Worm (Caenorhabditis elegans) whole organism, L4/young adult: ENCODE measurements around the gene folr-1.

ENCODE experiments used
- dao-5 ChIP-seq: sonication (generic microtip); optimal IDR thresholded peaks from 2 replicates; lab custom pipeline; 2016; ENCODE audit warnings: missing genotype, missing genetic modification characterization, moderate library complexity, missing compliant biosample characterization
- him-1 ChIP-seq: sonication (generic microtip); optimal IDR thresholded peaks from 2 replicates; lab custom pipeline; 2016; ENCODE audit warnings: missing genotype, missing genetic modification reagents, missing genetic modification characterization, missing compliant biosample characterization

ce11 chrX:9894844-9895243 lies 24.3 kb upstream of the folr-1 start, which contains the start of gene F21G4.3:
- TF ChIP-seq him-1 (tag; lab: Kevin White, UChicago) = no peak
- TF ChIP-seq dao-5 = no peak
